Worm (Caenorhabditis elegans) whole organism, L2 larva: Measurements from ENCODE around the gene nova-1.
"Not testable (repeated sequence)": the region's sequence is repeated elsewhere in the genome, so short reads cannot be mapped to it uniquely, and the experiment has no call there.

Experiments
- aly-2 ChIP-seq: fragments of 150-350 bp; optimal IDR thresholded peaks from 2 replicates; lab custom pipeline; 2014; ENCODE audit warnings: missing biosample characterization, missing genetic modification characterization
- egl-27 ChIP-seq: sonication (generic microtip); optimal IDR thresholded peaks from 3 replicates; lab custom pipeline; 2017; ENCODE audit warnings: missing biosample characterization, missing genetic modification reagents, missing genetic modification characterization
- lsy-2 ChIP-seq, 2 experiments: fragments of 150-350 bp in 1 of 2; sonication (generic microtip) in 1 of 2; optimal IDR thresholded peaks; 2 replicates each; lab custom pipeline; 2014 to 2017; ENCODE audit warnings: missing biosample characterization in 2 of 2, missing genetic modification characterization in 2 of 2
- nhr-11 ChIP-seq: fragments of 150-350 bp; optimal IDR thresholded peaks from 2 replicates; lab custom pipeline; 2014; ENCODE audit warnings: missing biosample characterization, missing genetic modification characterization
- unc-39 ChIP-seq: fragments of 150-350 bp; optimal IDR thresholded peaks from 2 replicates; lab custom pipeline; 2014; ENCODE audit warnings: missing biosample characterization, missing genetic modification characterization
- ztf-1 ChIP-seq: fragments of 200-800 bp; sonication (Bioruptor generic); conservative IDR thresholded peaks from 2 replicates; pipeline ENCODE4 v1.3.6; 2022; ENCODE audit warnings: missing genetic modification characterization, missing compliant biosample characterization
- ztf-4 ChIP-seq: fragments of 150-350 bp; optimal IDR thresholded peaks from 2 replicates; lab custom pipeline; 2014; ENCODE audit warnings: missing biosample characterization, missing genetic modification characterization

ce11 chrV:18115054-18115453 lies 33.3 kb upstream of the nova-1 start:
- not testable (repeated sequence) for TF ChIP-seq ztf-4 (tag; lab: Kevin White, UChicago); unc-39; ztf-1 (GFP tag; lab: Robert Waterston, UW); lsy-2 (tag; optimal IDR thresholded peaks at IDR 0.05; lab: Kevin White, UChicago); nhr-11 (tag; lab: Kevin White, UChicago); aly-2 (tag; lab: Kevin White, UChicago); egl-27 (tag; lab: Kevin White, UChicago)
